Worm (Caenorhabditis elegans) whole organism, young adult: Measurements from ENCODE around the gene msp-10.
A peak's percentile ranks its signal among the peaks of the same experiment; 100 is the strongest.

Experiments used
- B0019.2 ChIP-seq: fragments of 200-800 bp; sonication (Bioruptor generic); conservative IDR thresholded peaks from 2 replicates; pipeline ENCODE4 v1.3.6; 2022; ENCODE audit warnings: missing genetic modification reagents, missing genetic modification characterization, missing compliant biosample characterization
- B0035.1 ChIP-seq: sonication (generic microtip); optimal IDR thresholded peaks from 2 replicates; lab custom pipeline; 2016; ENCODE audit warnings: missing genetic modification characterization, mild to moderate bottlenecking, missing compliant biosample characterization, missing genotype, missing genetic modification reagents
- B0261.1 ChIP-seq: sonication (generic microtip); optimal IDR thresholded peaks from 2 replicates; lab custom pipeline; 2016; ENCODE audit warnings: mild to moderate bottlenecking, missing genetic modification characterization, moderate library complexity, missing compliant biosample characterization
- C06A6.2 ChIP-seq: fragments of 200-800 bp; sonication (Bioruptor generic); conservative IDR thresholded peaks from 2 replicates; pipeline ENCODE4 v1.3.6; 2022; ENCODE audit warnings: missing genetic modification characterization, missing compliant biosample characterization
- C17E4.6 ChIP-seq: fragments of 200-800 bp; sonication (Bioruptor generic); IDR thresholded peaks from 2 replicates; pipeline ENCODE4 v1.3.6; 2022; ENCODE audit warnings: missing genetic modification reagents, missing genetic modification characterization, missing compliant biosample characterization
- D2030.7 ChIP-seq: fragments of 200-800 bp; sonication (Bioruptor generic); IDR thresholded peaks from 2 replicates; pipeline ENCODE4 v1.3.6; 2022; ENCODE audit warnings: missing genetic modification reagents, missing genetic modification characterization, missing compliant biosample characterization
- F22D6.2 ChIP-seq: sonication (generic microtip); optimal IDR thresholded peaks from 2 replicates; lab custom pipeline; 2016; ENCODE audit warnings: mild to moderate bottlenecking, missing genetic modification characterization, missing compliant biosample characterization
- F39B2.1 ChIP-seq: fragments of 200-800 bp; sonication (Bioruptor generic); IDR thresholded peaks from 2 replicates; pipeline ENCODE4 v1.3.6; 2022; ENCODE audit warnings: missing genetic modification reagents, missing genetic modification characterization, missing compliant biosample characterization
- K11D2.4 ChIP-seq: fragments of 200-800 bp; sonication (Bioruptor generic); IDR thresholded peaks from 2 replicates; pipeline ENCODE4 v1.3.6; 2022; ENCODE audit warnings: missing genetic modification reagents, missing genetic modification characterization, missing compliant biosample characterization
- K12H6.12 ChIP-seq: fragments of 200-800 bp; sonication (Bioruptor generic); optimal IDR thresholded peaks from 2 replicates; lab custom pipeline; 2018; ENCODE audit warnings: mild to moderate bottlenecking, missing genetic modification characterization, missing compliant biosample characterization
- T07F8.4 ChIP-seq: sonication (generic microtip); optimal IDR thresholded peaks from 2 replicates; lab custom pipeline; 2016; ENCODE audit warnings: mild to moderate bottlenecking, missing genetic modification characterization, moderate library complexity, missing compliant biosample characterization
- ZK185.1 ChIP-seq: sonication (generic microtip); optimal IDR thresholded peaks from 2 replicates; lab custom pipeline; 2016; ENCODE audit warnings: mild to moderate bottlenecking, missing genetic modification characterization, missing compliant biosample characterization; ENCODE audit not compliant: poor library complexity, severe bottlenecking
- akir-1 ChIP-seq: fragments of 200-800 bp; sonication (Bioruptor generic); optimal IDR thresholded peaks from 2 replicates; lab custom pipeline; 2018; ENCODE audit warnings: mild to moderate bottlenecking, missing genetic modification characterization, moderate library complexity, missing compliant biosample characterization
- ama-1 ChIP-seq, 3 experiments: fragments of 150-350 bp in 1 of 3; sonication (generic microtip) in 2 of 3; optimal IDR thresholded peaks; 2 replicates each; lab custom pipeline; 2014 to 2018; ENCODE audit warnings: missing biosample characterization in 2 of 3, missing genetic modification characterization in 2 of 3, missing genetic modification reagents in 2 of 3
- attf-5 ChIP-seq: fragments of 200-800 bp; sonication (Bioruptor generic); optimal IDR thresholded peaks from 2 replicates; lab custom pipeline; 2018; ENCODE audit warnings: mild to moderate bottlenecking, missing genetic modification characterization, missing compliant biosample characterization
- attf-6 ChIP-seq: fragments of 200-800 bp; sonication (Bioruptor generic); IDR thresholded peaks from 2 replicates; pipeline ENCODE4 v1.3.6; 2022; ENCODE audit warnings: missing genetic modification reagents, missing genetic modification characterization, missing compliant biosample characterization
- ccch-3 ChIP-seq: fragments of 200-800 bp; sonication (Bioruptor generic); optimal IDR thresholded peaks from 2 replicates; lab custom pipeline; 2018; ENCODE audit warnings: mild to moderate bottlenecking, missing genetic modification characterization, missing compliant biosample characterization
- cebp-1 ChIP-seq, 2 experiments: fragments of 200-800 bp in 1 of 2; sonication (Bioruptor generic) in 1 of 2; sonication (generic microtip) in 1 of 2; IDR thresholded peaks in 1 of 2; optimal IDR thresholded peaks in 1 of 2; 2 replicates each; pipeline versions ENCODE4 v1.3.6 to Lab custom; 2017 to 2022; ENCODE audit warnings: missing compliant biosample characterization in 2 of 2, missing genetic modification characterization in 2 of 2, mild to moderate bottlenecking in 1 of 2, missing genetic modification reagents in 1 of 2, moderate library complexity in 1 of 2
- cebp-2 ChIP-seq: fragments of 200-800 bp; sonication (Bioruptor generic); IDR thresholded peaks from 2 replicates; pipeline ENCODE4 v1.3.6; 2022; ENCODE audit warnings: missing genetic modification characterization, missing compliant biosample characterization
- ceh-27 ChIP-seq: fragments of 200-800 bp; sonication (Bioruptor generic); optimal IDR thresholded peaks from 2 replicates; lab custom pipeline; 2018; ENCODE audit warnings: mild to moderate bottlenecking, missing genetic modification characterization, moderate library complexity, missing compliant biosample characterization
- ceh-40 ChIP-seq: fragments of 200-800 bp; sonication (Bioruptor generic); IDR thresholded peaks from 2 replicates; pipeline ENCODE4 v1.3.6; 2022; ENCODE audit warnings: missing genetic modification characterization, missing compliant biosample characterization
- ceh-79 ChIP-seq: sonication (generic microtip); optimal IDR thresholded peaks from 2 replicates; lab custom pipeline; 2017; ENCODE audit warnings: mild to moderate bottlenecking, missing genetic modification characterization, missing compliant biosample characterization
- ceh-91 ChIP-seq: fragments of 200-800 bp; sonication (Bioruptor generic); IDR thresholded peaks from 2 replicates; pipeline ENCODE4 v1.3.6; 2022; ENCODE audit warnings: missing genetic modification reagents, missing genetic modification characterization, missing compliant biosample characterization
- die-1 ChIP-seq: sonication (generic microtip); optimal IDR thresholded peaks from 2 replicates; lab custom pipeline; 2016; ENCODE audit warnings: missing genotype, mild to moderate bottlenecking, missing genetic modification characterization, missing compliant biosample characterization
- dox-1 ChIP-seq: fragments of 200-800 bp; sonication (Bioruptor generic); IDR thresholded peaks from 2 replicates; pipeline ENCODE4 v1.3.6; 2022; ENCODE audit warnings: missing genetic modification reagents, missing genetic modification characterization, missing compliant biosample characterization
- dpff-1 ChIP-seq: sonication (generic microtip); optimal IDR thresholded peaks from 2 replicates; lab custom pipeline; 2017; ENCODE audit warnings: mild to moderate bottlenecking, missing genetic modification characterization, missing compliant biosample characterization
- dpl-1 ChIP-seq: fragments of 150-350 bp; optimal IDR thresholded peaks from 2 replicates; lab custom pipeline; 2014; ENCODE audit warnings: missing biosample characterization, missing genetic modification reagents, missing genetic modification characterization
- egl-44 ChIP-seq: fragments of 200-800 bp; sonication (Bioruptor generic); IDR thresholded peaks from 2 replicates; pipeline ENCODE4 v1.3.6; 2022; ENCODE audit warnings: missing genetic modification reagents, missing genetic modification characterization, missing compliant biosample characterization
- egrh-3 ChIP-seq: fragments of 200-800 bp; sonication (Bioruptor generic); IDR thresholded peaks from 2 replicates; pipeline ENCODE4 v1.3.6; 2022; ENCODE audit warnings: missing genetic modification reagents, missing genetic modification characterization, missing compliant biosample characterization
- fkh-3 ChIP-seq: sonication (generic microtip); optimal IDR thresholded peaks from 2 replicates; lab custom pipeline; 2016; ENCODE audit warnings: mild to moderate bottlenecking, missing genetic modification characterization, missing compliant biosample characterization
- gei-17 ChIP-seq: fragments of 200-800 bp; sonication (Bioruptor generic); optimal IDR thresholded peaks from 2 replicates; lab custom pipeline; 2018; ENCODE audit warnings: mild to moderate bottlenecking, missing genetic modification characterization, missing compliant biosample characterization
- hsf-1 ChIP-seq: fragments of 200-800 bp; sonication (Bioruptor generic); IDR thresholded peaks from 2 replicates; pipeline ENCODE4 v1.3.6; 2022; ENCODE audit warnings: missing genetic modification reagents, missing genetic modification characterization, missing compliant biosample characterization
- lin-26 ChIP-seq: fragments of 200-800 bp; sonication (Bioruptor generic); IDR thresholded peaks from 2 replicates; pipeline ENCODE4 v1.3.6; 2022; ENCODE audit warnings: missing genetic modification reagents, missing genetic modification characterization, missing compliant biosample characterization
- madf-10 ChIP-seq: sonication (generic microtip); optimal IDR thresholded peaks from 2 replicates; lab custom pipeline; 2016; ENCODE audit warnings: mild to moderate bottlenecking, missing genetic modification characterization, missing compliant biosample characterization
- madf-3 ChIP-seq: fragments of 200-800 bp; sonication (Bioruptor generic); IDR thresholded peaks from 2 replicates; pipeline ENCODE4 v1.3.6; 2022; ENCODE audit warnings: missing genetic modification reagents, missing genetic modification characterization, missing compliant biosample characterization
- mcd-1 ChIP-seq: fragments of 200-800 bp; sonication (Bioruptor generic); IDR thresholded peaks from 2 replicates; pipeline ENCODE4 v1.3.6; 2022; ENCODE audit warnings: missing genetic modification reagents, missing genetic modification characterization, missing compliant biosample characterization
- mel-28 ChIP-seq: sonication (generic microtip); optimal IDR thresholded peaks from 2 replicates; lab custom pipeline; 2016; ENCODE audit warnings: borderline replicate concordance, mild to moderate bottlenecking, missing genetic modification characterization, missing compliant biosample characterization
- mes-4 ChIP-seq: sonication (generic microtip); optimal IDR thresholded peaks from 2 replicates; lab custom pipeline; 2016; ENCODE audit warnings: missing genotype, missing genetic modification characterization, missing compliant biosample characterization
- nhr-120 ChIP-seq: fragments of 200-800 bp; sonication (Bioruptor generic); IDR thresholded peaks from 2 replicates; pipeline ENCODE4 v1.3.6; 2022; ENCODE audit warnings: missing genetic modification characterization, missing compliant biosample characterization
- nhr-80 ChIP-seq: sonication (generic microtip); optimal IDR thresholded peaks from 2 replicates; lab custom pipeline; 2016; ENCODE audit warnings: missing genetic modification characterization, missing compliant biosample characterization
- rcor-1 ChIP-seq: fragments of 200-800 bp; sonication (Bioruptor generic); IDR thresholded peaks from 2 replicates; pipeline ENCODE4 v1.3.6; 2022; ENCODE audit warnings: missing genetic modification reagents, missing genetic modification characterization, missing compliant biosample characterization
- snpc-4 ChIP-seq, 5 experiments: fragments of 150-350 bp in 1 of 5; sonication (generic microtip) in 4 of 5; optimal IDR thresholded peaks; 2 replicates each; lab custom pipeline; 2014 to 2018; ENCODE audit warnings: missing genetic modification characterization in 5 of 5, missing biosample characterization in 3 of 5, antibody characterized with exemption in 2 of 5, mild to moderate bottlenecking in 2 of 5, missing compliant biosample characterization in 2 of 5, missing genotype in 2 of 5, moderate library complexity in 2 of 5, missing genetic modification reagents in 1 of 5
- somi-1 ChIP-seq: fragments of 200-800 bp; sonication (Bioruptor generic); optimal IDR thresholded peaks from 2 replicates; lab custom pipeline; 2018; ENCODE audit warnings: mild to moderate bottlenecking, missing genetic modification characterization, missing compliant biosample characterization
- sptf-2 ChIP-seq: fragments of 200-800 bp; sonication (Bioruptor generic); optimal IDR thresholded peaks from 2 replicates; lab custom pipeline; 2018; ENCODE audit warnings: mild to moderate bottlenecking, missing genetic modification characterization, missing compliant biosample characterization
- tbp1 ChIP-seq: fragments of 200-800 bp; sonication (Bioruptor generic); optimal IDR thresholded peaks from 2 replicates; lab custom pipeline; 2018; ENCODE audit warnings: mild to moderate bottlenecking, missing genetic modification characterization, missing compliant biosample characterization
- tlf-1 ChIP-seq: fragments of 200-800 bp; sonication (Bioruptor generic); optimal IDR thresholded peaks from 2 replicates; lab custom pipeline; 2018; ENCODE audit warnings: mild to moderate bottlenecking, missing genetic modification characterization, missing compliant biosample characterization
- unc-130 ChIP-seq: sonication (generic microtip); optimal IDR thresholded peaks from 2 replicates; lab custom pipeline; 2016; ENCODE audit warnings: missing genetic modification reagents, missing genetic modification characterization, missing compliant biosample characterization
- ztf-26 ChIP-seq: sonication (generic microtip); optimal IDR thresholded peaks from 2 replicates; lab custom pipeline; 2017; ENCODE audit warnings: missing genetic modification characterization, missing compliant biosample characterization

The msp-10 gene

ce11 chrIV:9825196-9825744 is 12.2 kb upstream of the msp-10 start, which contains the start of gene mtr-4 (continued):
- TF ChIP-seq madf-10 = no peak
- no peak for TF ChIP-seq F22D6.2 (tag; lab: Kevin White, UChicago)
- TF ChIP-seq ccch-3 = no peak
- no peak for TF ChIP-seq lin-26
- TF ChIP-seq ZK185.1 (tag; lab: Kevin White, UChicago) = no peak
- TF ChIP-seq snpc-4 (GFP tag; optimal IDR thresholded peaks at IDR 0.05; lab: Kevin White, UChicago) = peak; percentile 64
- peak in 3 of 4 experiments; percentile 9 to 71 (median 69) for TF ChIP-seq snpc-4 (tag; optimal IDR thresholded peaks at IDR 0.05; lab: Kevin White, UChicago)
- TF ChIP-seq hsf-1 (GFP tag; lab: Robert Waterston, UW) = peak; percentile 72
- TF ChIP-seq rcor-1 (GFP tag; lab: Robert Waterston, UW) = peak; percentile 69
- TF ChIP-seq sptf-2 = no peak
- no peak for TF ChIP-seq tlf-1
- TF ChIP-seq K12H6.12 = no peak
- TF ChIP-seq F39B2.1 = no peak
- peak; percentile 77; the same call in 1 of the 2 replicates for TF ChIP-seq dox-1 (GFP tag; lab: Robert Waterston, UW)
- no peak for TF ChIP-seq ceh-27 (GFP tag; lab: Kevin White, UChicago)
- peak; percentile 77 for TF ChIP-seq ceh-91
- TF ChIP-seq D2030.7 (GFP tag; lab: Robert Waterston, UW) = peak; percentile 85
- no peak for TF ChIP-seq mel-28
- no peak for TF ChIP-seq ceh-79 (tag; lab: Kevin White, UChicago)
- no peak for TF ChIP-seq egl-44 (GFP tag; lab: Robert Waterston, UW)
- TF ChIP-seq madf-3 (GFP tag; lab: Robert Waterston, UW) = peak; percentile 64; the same call in 1 of the 2 replicates
- TF ChIP-seq ceh-40 = no peak
- no peak for TF ChIP-seq somi-1
- TF ChIP-seq ztf-26 = no peak
- no peak for TF ChIP-seq B0035.1 (tag; lab: Kevin White, UChicago)
- peak; percentile 91 for TF ChIP-seq mcd-1 (GFP tag; lab: Robert Waterston, UW)
- TF ChIP-seq dpff-1 (tag; lab: Kevin White, UChicago) = no peak
- no peak for TF ChIP-seq T07F8.4 (tag; lab: Kevin White, UChicago)
- TF ChIP-seq gei-17 (GFP tag; lab: Kevin White, UChicago) = no peak
- TF ChIP-seq nhr-80 = peak; percentile 69
- TF ChIP-seq C17E4.6 (GFP tag; lab: Robert Waterston, UW) = peak; percentile 23; the same call in 1 of the 2 replicates
- no peak for TF ChIP-seq egrh-3 (GFP tag; lab: Robert Waterston, UW)
- no peak for TF ChIP-seq K11D2.4 (GFP tag; lab: Robert Waterston, UW)
- TF ChIP-seq akir-1 (GFP tag; lab: Kevin White, UChicago) = no peak
- no peak for TF ChIP-seq ama-1 (optimal IDR thresholded peaks at IDR 0.05; lab: Kevin White, UChicago)
- TF ChIP-seq ama-1 (GFP tag; optimal IDR thresholded peaks at IDR 0.05; lab: Kevin White, UChicago) = no peak
- no peak for TF ChIP-seq B0019.2 (GFP tag; lab: Robert Waterston, UW)
- no peak for TF ChIP-seq cebp-1 (GFP tag; IDR thresholded peaks at IDR 0.05; lab: Robert Waterston, UW)
- TF ChIP-seq cebp-1 (tag; optimal IDR thresholded peaks at IDR 0.05; lab: Kevin White, UChicago) = no peak
- TF ChIP-seq fkh-3 = no peak
- TF ChIP-seq B0261.1 (tag; lab: Kevin White, UChicago) = no peak
- TF ChIP-seq C06A6.2 (GFP tag; lab: Robert Waterston, UW) = no peak
- no peak for TF ChIP-seq mes-4 (tag; lab: Kevin White, UChicago)
- TF ChIP-seq tbp1 = peak; percentile 30
- no peak for TF ChIP-seq unc-130 (GFP tag; lab: Kevin White, UChicago)
- peak; percentile 45 for TF ChIP-seq dpl-1 (GFP tag; lab: Kevin White, UChicago)
- TF ChIP-seq attf-6 (GFP tag; lab: Robert Waterston, UW) = 0 out of 2 replicates have a peak, but pooled peaks have one; percentile 17
- peak; percentile 71 for TF ChIP-seq attf-5
- TF ChIP-seq nhr-120 (GFP tag; lab: Robert Waterston, UW) = no peak
- TF ChIP-seq cebp-2 (GFP tag; lab: Robert Waterston, UW) = no peak
- no peak for TF ChIP-seq die-1
